Worm (Caenorhabditis elegans) whole organism, L4 larva: Measurements from ENCODE around the gene F21D9.3.

Source experiments
- F26F4.8 ChIP-seq: fragments of 200-800 bp; sonication (Bioruptor generic); conservative IDR thresholded peaks from 2 replicates; pipeline ENCODE4 v1.3.6; 2022; ENCODE audit warnings: missing genetic modification characterization, missing compliant biosample characterization
- ceh-44 ChIP-seq: fragments of 200-800 bp; sonication (Bioruptor generic); IDR thresholded peaks from 2 replicates; pipeline ENCODE4 v1.3.6; 2022; ENCODE audit warnings: missing genetic modification reagents, missing genetic modification characterization, missing compliant biosample characterization
- dpl-1 ChIP-seq: fragments of 150-350 bp; optimal IDR thresholded peaks from 2 replicates; lab custom pipeline; 2014; ENCODE audit warnings: missing biosample characterization, missing genetic modification reagents, missing genetic modification characterization
- fkh-10 ChIP-seq: fragments of 150-350 bp; optimal IDR thresholded peaks from 2 replicates; lab custom pipeline; 2014; ENCODE audit warnings: missing biosample characterization, missing genetic modification reagents, missing genetic modification characterization
- lin-13 ChIP-seq: fragments of 150-350 bp; optimal IDR thresholded peaks from 2 replicates; lab custom pipeline; 2014; ENCODE audit warnings: missing biosample characterization, missing genetic modification reagents, missing genetic modification characterization
- lin-39 ChIP-seq: fragments of 150-350 bp; optimal IDR thresholded peaks from 2 replicates; lab custom pipeline; 2014; ENCODE audit warnings: missing biosample characterization, missing genetic modification reagents, missing genetic modification characterization
- mes-2 ChIP-seq: sonication (generic microtip); optimal IDR thresholded peaks from 2 replicates; lab custom pipeline; 2016; ENCODE audit warnings: missing genotype, mild to moderate bottlenecking, missing genetic modification characterization, missing compliant biosample characterization; ENCODE audit not compliant: poor library complexity, severe bottlenecking
- nhr-11 ChIP-seq: fragments of 150-350 bp; optimal IDR thresholded peaks from 2 replicates; lab custom pipeline; 2014; ENCODE audit warnings: missing biosample characterization, missing genetic modification characterization
- nhr-28 ChIP-seq: fragments of 150-350 bp; optimal IDR thresholded peaks from 2 replicates; lab custom pipeline; 2014; ENCODE audit warnings: missing biosample characterization, missing genetic modification characterization
- pqm-1 ChIP-seq: sonication (generic microtip); optimal IDR thresholded peaks from 2 replicates; lab custom pipeline; 2017; ENCODE audit warnings: missing biosample characterization, missing genetic modification characterization
- unc-62 ChIP-seq, 3 experiments: fragments of 150-350 bp in 1 of 3; sonication (generic microtip); optimal IDR thresholded peaks in 2 of 3; peaks in 1 of 3; 1 replicate in 1 of 3; 2 replicates in 2 of 3; lab custom pipeline; 2014 to 2017; ENCODE audit warnings: missing biosample characterization in 3 of 3, missing genetic modification characterization in 3 of 3, missing genetic modification reagents in 3 of 3, missing genotype in 1 of 3
- vab-7 ChIP-seq: fragments of 200-800 bp; sonication (Bioruptor generic); IDR thresholded peaks from 2 replicates; pipeline ENCODE4 v1.3.6; 2022; ENCODE audit warnings: missing genetic modification reagents, missing genetic modification characterization, missing compliant biosample characterization
- ztf-11 ChIP-seq: fragments of 150-350 bp; optimal IDR thresholded peaks from 2 replicates; lab custom pipeline; 2014; ENCODE audit warnings: missing biosample characterization, missing genetic modification characterization

DNA sequence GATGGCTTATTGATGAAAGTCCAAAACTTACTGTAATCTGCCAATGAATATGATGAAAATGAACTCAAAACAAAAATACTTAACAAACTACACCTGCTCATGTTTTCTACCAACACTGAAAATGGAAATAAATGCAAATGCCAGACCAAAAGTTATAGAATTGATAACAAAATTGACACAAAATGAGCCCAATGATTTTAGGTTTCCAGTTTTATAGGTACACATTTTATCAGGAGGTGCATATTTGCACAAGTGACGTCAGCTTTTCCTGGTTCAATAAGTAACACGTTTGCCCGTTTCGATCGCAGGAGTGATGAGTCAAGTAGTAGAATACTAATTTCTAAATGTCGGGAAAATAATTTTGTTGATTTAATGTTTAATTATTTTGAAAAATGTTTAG, 39.2 kb upstream of the F21D9.3 start, which contains the start of gene F55C9.6:
- no peak for TF ChIP-seq lin-13 (GFP tag; lab: Kevin White, UChicago)
- TF ChIP-seq fkh-10 = no peak
- TF ChIP-seq ceh-44 (GFP tag; lab: Robert Waterston, UW) = no peak
- TF ChIP-seq lin-39 = no peak
- TF ChIP-seq dpl-1 (GFP tag; lab: Kevin White, UChicago) = no peak
- no peak for TF ChIP-seq mes-2 (tag; lab: Kevin White, UChicago)
- no peak for TF ChIP-seq nhr-11
- TF ChIP-seq vab-7 = no peak
- no peak for TF ChIP-seq pqm-1
- no peak for TF ChIP-seq nhr-28
- no peak for TF ChIP-seq F26F4.8 (GFP tag; lab: Robert Waterston, UW)
- no peak for TF ChIP-seq unc-62 (GFP tag; optimal IDR thresholded peaks at IDR 0.05 in 1 of 2; lab: Kevin White, UChicago)
- TF ChIP-seq unc-62 (tag; optimal IDR thresholded peaks at IDR 0.05; lab: Kevin White, UChicago) = no peak
- TF ChIP-seq ztf-11 (tag; lab: Kevin White, UChicago) = no peak
